Worm (Caenorhabditis elegans) whole organism, mixed stage, embryonic: ENCODE results near the gene T22B7.8.

Experiments used
- lsy-2 ChIP-seq: fragments of 150-350 bp; optimal IDR thresholded peaks from 2 replicates; lab custom pipeline; 2014; ENCODE audit warnings: missing biosample characterization, missing genetic modification characterization
- nhr-2 ChIP-seq: fragments of 150-350 bp; optimal IDR thresholded peaks from 2 replicates; lab custom pipeline; 2014; ENCODE audit warnings: missing biosample characterization, missing genetic modification characterization
- nhr-76 ChIP-seq: sonication (generic microtip); optimal IDR thresholded peaks from 2 replicates; lab custom pipeline; 2017; ENCODE audit warnings: missing biosample characterization, missing genetic modification characterization
- sptf-1 ChIP-seq: sonication (generic microtip); optimal IDR thresholded peaks from 2 replicates; lab custom pipeline; 2017; ENCODE audit warnings: mild to moderate bottlenecking, missing genetic modification characterization, moderate library complexity, missing compliant biosample characterization
- zip-8 ChIP-seq: fragments of 150-350 bp; optimal IDR thresholded peaks from 2 replicates; lab custom pipeline; 2014; ENCODE audit warnings: missing biosample characterization, missing genetic modification characterization

- TF ChIP-seq zip-8 (tag; lab: Kevin White, UChicago) (no peak), nhr-2 (no peak), lsy-2 (tag; lab: Kevin White, UChicago) (no peak), nhr-76 (tag; lab: Kevin White, UChicago) (no peak), sptf-1 (tag; lab: Kevin White, UChicago) (no peak)
These were observed at the start of gene T22B7.8 for ce11 chrX:5631626-5632025.
